Worm (Caenorhabditis elegans) whole organism, L3 larva: ENCODE data around the gene F42F12.11.

ENCODE experiments used
- R02D3.7 ChIP-seq: fragments of 150-350 bp; optimal IDR thresholded peaks from 2 replicates; lab custom pipeline; 2014; ENCODE audit warnings: missing biosample characterization, missing genetic modification characterization
- ZK546.5 ChIP-seq: sonication (generic microtip); optimal IDR thresholded peaks from 2 replicates; lab custom pipeline; 2017; ENCODE audit warnings: missing biosample characterization, missing genetic modification characterization
- ama-1 ChIP-seq: fragments of 150-350 bp; optimal IDR thresholded peaks from 2 replicates; lab custom pipeline; 2018
- ceh-28 ChIP-seq: fragments of 150-350 bp; optimal IDR thresholded peaks from 2 replicates; lab custom pipeline; 2014; ENCODE audit warnings: missing biosample characterization, missing genetic modification reagents, missing genetic modification characterization
- egl-27 ChIP-seq: sonication (generic microtip); optimal IDR thresholded peaks from 4 replicates; lab custom pipeline; 2017; ENCODE audit warnings: missing biosample characterization, missing genetic modification reagents, missing genetic modification characterization
- egl-5 ChIP-seq: fragments of 150-350 bp; optimal IDR thresholded peaks from 2 replicates; lab custom pipeline; 2017; ENCODE audit warnings: missing biosample characterization, missing genetic modification reagents, missing genetic modification characterization, inconsistent platforms
- elt-1 ChIP-seq: fragments of 150-350 bp; optimal IDR thresholded peaks from 2 replicates; lab custom pipeline; 2014; ENCODE audit warnings: missing biosample characterization, missing genetic modification characterization
- elt-2 ChIP-seq: sonication (generic microtip); optimal IDR thresholded peaks from 2 replicates; lab custom pipeline; 2016; ENCODE audit warnings: missing genetic modification reagents, mild to moderate bottlenecking, missing genetic modification characterization, missing compliant biosample characterization
- elt-3 ChIP-seq, 3 experiments: fragments of 150-350 bp in 1 of 3; sonication (generic microtip) in 2 of 3; optimal IDR thresholded peaks; 2 replicates in 2 of 3; 4 replicates in 1 of 3; lab custom pipeline; 2014 to 2017; ENCODE audit warnings: missing biosample characterization in 3 of 3, missing genetic modification characterization in 3 of 3
- eor-1 ChIP-seq, 2 experiments: fragments of 150-350 bp; optimal IDR thresholded peaks; 2 replicates each; lab custom pipeline; 2014 to 2018; ENCODE audit warnings: missing biosample characterization in 2 of 2, missing genetic modification characterization in 2 of 2
- fkh-10 ChIP-seq: sonication (generic microtip); optimal IDR thresholded peaks from 2 replicates; lab custom pipeline; 2017; ENCODE audit warnings: missing biosample characterization, missing genetic modification reagents, missing genetic modification characterization
- fkh-2 ChIP-seq: fragments of 150-350 bp; optimal IDR thresholded peaks from 2 replicates; lab custom pipeline; 2014; ENCODE audit warnings: missing biosample characterization, missing genetic modification reagents, missing genetic modification characterization
- fos-1 ChIP-seq: fragments of 150-350 bp; optimal IDR thresholded peaks from 2 replicates; lab custom pipeline; 2014; ENCODE audit warnings: missing biosample characterization, missing genetic modification characterization
- hmg-11 ChIP-seq: sonication (generic microtip); optimal IDR thresholded peaks from 2 replicates; lab custom pipeline; 2016; ENCODE audit warnings: missing genetic modification characterization, missing compliant biosample characterization
- lin-15B ChIP-seq: fragments of 150-350 bp; optimal IDR thresholded peaks from 2 replicates; lab custom pipeline; 2014; ENCODE audit warnings: missing biosample characterization, missing genetic modification characterization
- lin-39 ChIP-seq: fragments of 150-350 bp; optimal IDR thresholded peaks from 2 replicates; lab custom pipeline; 2018; ENCODE audit warnings: missing biosample characterization, missing genetic modification reagents, missing genetic modification characterization
- lsy-12 ChIP-seq: sonication (generic microtip); optimal IDR thresholded peaks from 2 replicates; lab custom pipeline; 2016; ENCODE audit warnings: mild to moderate bottlenecking, missing genetic modification characterization, missing compliant biosample characterization
- mdl-1 ChIP-seq: fragments of 150-350 bp; optimal IDR thresholded peaks from 2 replicates; lab custom pipeline; 2014; ENCODE audit warnings: missing biosample characterization, missing genetic modification characterization
- mml-1 ChIP-seq: fragments of 150-350 bp; sonication (generic microtip); optimal IDR thresholded peaks from 3 replicates; lab custom pipeline; 2014; ENCODE audit warnings: missing biosample characterization, missing genetic modification characterization
- nfya-1 ChIP-seq: sonication (generic microtip); optimal IDR thresholded peaks from 2 replicates; lab custom pipeline; 2017; ENCODE audit warnings: missing genetic modification characterization, mild to moderate bottlenecking, missing compliant biosample characterization, antibody characterized with exemption, moderate library complexity; ENCODE audit not compliant: insufficient read depth
- nhr-11 ChIP-seq: fragments of 150-350 bp; optimal IDR thresholded peaks from 2 replicates; lab custom pipeline; 2014; ENCODE audit warnings: missing biosample characterization, missing genetic modification characterization
- nhr-23 ChIP-seq: fragments of 150-350 bp; optimal IDR thresholded peaks from 2 replicates; lab custom pipeline; 2014; ENCODE audit warnings: missing biosample characterization, missing genetic modification reagents, missing genetic modification characterization
- nhr-237 ChIP-seq: fragments of 150-350 bp; optimal IDR thresholded peaks from 2 replicates; lab custom pipeline; 2014; ENCODE audit warnings: missing biosample characterization, missing genetic modification characterization
- nhr-25 ChIP-seq: sonication (generic microtip); optimal IDR thresholded peaks from 2 replicates; lab custom pipeline; 2017; ENCODE audit warnings: missing biosample characterization, missing genetic modification characterization
- nhr-43 ChIP-seq: sonication (generic microtip); optimal IDR thresholded peaks from 2 replicates; lab custom pipeline; 2016; ENCODE audit warnings: mild to moderate bottlenecking, missing genetic modification characterization, missing compliant biosample characterization; ENCODE audit not compliant: poor library complexity, severe bottlenecking
- nhr-76 ChIP-seq: fragments of 150-350 bp; sonication (generic microtip); optimal IDR thresholded peaks from 5 replicates; lab custom pipeline; 2014; ENCODE audit warnings: missing biosample characterization, missing genetic modification characterization
- pha-4 ChIP-seq: fragments of 150-350 bp; optimal IDR thresholded peaks from 2 replicates; lab custom pipeline; 2014; ENCODE audit warnings: missing biosample characterization, missing genetic modification reagents, missing genetic modification characterization
- pqm-1 ChIP-seq: fragments of 150-350 bp; optimal IDR thresholded peaks from 2 replicates; lab custom pipeline; 2017; ENCODE audit warnings: missing biosample characterization, missing genetic modification characterization, inconsistent platforms
- sea-2 ChIP-seq: fragments of 150-350 bp; sonication (generic microtip); optimal IDR thresholded peaks from 4 replicates; lab custom pipeline; 2014; ENCODE audit warnings: missing biosample characterization, missing genetic modification reagents, missing genetic modification characterization
- skn-1 ChIP-seq: fragments of 150-350 bp; optimal IDR thresholded peaks from 2 replicates; lab custom pipeline; 2014; ENCODE audit warnings: missing biosample characterization, missing genetic modification characterization
- unc-39 ChIP-seq: sonication (generic microtip); optimal IDR thresholded peaks from 4 replicates; lab custom pipeline; 2017; ENCODE audit warnings: missing biosample characterization, missing genetic modification characterization
- unc-62 ChIP-seq: fragments of 150-350 bp; sonication (generic microtip); optimal IDR thresholded peaks from 4 replicates; lab custom pipeline; 2014; ENCODE audit warnings: missing biosample characterization, missing genetic modification reagents, missing genetic modification characterization
- zag-1 ChIP-seq: fragments of 150-350 bp; optimal IDR thresholded peaks from 2 replicates; lab custom pipeline; 2014; ENCODE audit warnings: missing biosample characterization, missing genetic modification characterization
- ztf-4 ChIP-seq: fragments of 150-350 bp; optimal IDR thresholded peaks from 2 replicates; lab custom pipeline; 2014; ENCODE audit warnings: missing biosample characterization, missing genetic modification characterization

F42F12.11 gene

DNA sequence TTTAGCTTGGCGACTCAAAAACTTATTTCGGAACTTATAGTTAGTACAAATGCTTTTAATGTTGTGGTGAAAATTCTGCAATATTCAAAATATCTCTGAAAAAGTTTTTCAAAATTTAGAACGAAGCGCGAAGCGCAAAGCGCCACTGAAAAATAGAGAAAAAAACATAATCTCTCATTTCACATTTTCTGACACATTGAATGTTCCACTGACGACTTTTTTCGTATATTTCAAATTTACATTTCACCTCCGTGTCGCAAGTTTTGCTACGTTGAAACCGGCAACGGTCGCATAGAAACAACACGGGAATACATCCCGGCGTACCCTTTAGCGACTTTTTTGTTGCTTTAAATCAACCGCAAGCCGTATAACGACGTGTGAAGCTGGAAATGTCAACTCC, 1.5 kb downstream of the F42F12.11 start, which contains the start of gene F42F12.14:
Gene F42F12.14, plus strand, starts transcription at position 301 of the 400 bp plus-strand sequence.
- no peak for TF ChIP-seq hmg-11
- no peak for TF ChIP-seq nhr-25 (tag; lab: Kevin White, UChicago)
- TF ChIP-seq zag-1 (tag; lab: Kevin White, UChicago) = no peak
- no peak for TF ChIP-seq egl-27 (tag; lab: Kevin White, UChicago)
- TF ChIP-seq, all 47 proteins: peak for 0

DNA sequence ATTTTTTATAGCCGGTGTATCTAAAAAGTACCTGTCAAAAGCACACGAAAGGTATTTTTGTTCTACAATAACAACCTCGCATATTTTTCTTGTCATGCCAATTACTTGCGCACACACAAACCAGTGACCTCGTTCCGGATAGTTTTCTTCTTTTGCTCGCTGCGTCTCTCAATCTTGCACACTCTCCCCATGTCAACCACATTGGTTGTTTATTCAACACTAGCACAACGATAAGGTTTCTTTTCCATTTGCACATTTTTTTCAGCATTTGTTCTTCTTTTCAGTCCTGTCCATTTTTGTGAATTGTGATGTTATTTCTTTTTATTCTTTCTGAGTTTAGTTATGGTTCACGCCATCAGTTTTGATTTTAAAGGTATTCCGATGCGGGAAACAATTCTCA, 3.4 kb downstream of the F42F12.11 start, which contains the start of gene F42F12.3:
Gene F42F12.3, plus strand, starts transcription at position 372 of the 400 bp plus-strand sequence.
- no peak for TF ChIP-seq skn-1
- no peak for TF ChIP-seq ztf-4
- TF ChIP-seq pqm-1 (tag; lab: Kevin White, UChicago) = peak; percentile 45
- TF ChIP-seq elt-2 (tag; lab: Kevin White, UChicago) = peak; percentile 15
- TF ChIP-seq pha-4 = peak; percentile 55
- no peak for TF ChIP-seq lsy-12 (tag; lab: Kevin White, UChicago)
- TF ChIP-seq nhr-23 (tag; lab: Kevin White, UChicago) = peak; percentile 14
- TF ChIP-seq nhr-11 (tag; lab: Kevin White, UChicago) = no peak

- TF ChIP-seq elt-2 (tag; lab: Kevin White, UChicago) (peak; percentile 29), zag-1 (tag; lab: Kevin White, UChicago) (no peak), pqm-1 (tag; lab: Kevin White, UChicago) (peak; percentile 3), egl-27 (tag; lab: Kevin White, UChicago) (no peak), nhr-25 (tag; lab: Kevin White, UChicago) (no peak), nhr-237 (tag; lab: Kevin White, UChicago) (no peak), ceh-28 (peak; percentile 63), elt-3 (tag; optimal IDR thresholded peaks at IDR 0.05; lab: Kevin White, UChicago) (no peak), fkh-2 (tag; lab: Kevin White, UChicago) (no peak)
Observed at ce11 chrX:12352872-12353271, 6.0 kb downstream of the F42F12.11 start, which contains the start of gene F42F12.4. TSS of gene F42F12.4 (minus strand) at chrX:12352947.

ce11 chrX:12356581-12356980, 9.8 kb downstream of the F42F12.11 start, which contains the start of gene nspc-12:
TSS of gene nspc-12 (minus strand) at chrX:12356681.
- TF ChIP-seq nhr-237 (tag; lab: Kevin White, UChicago) (no peak), mml-1 (tag; lab: Kevin White, UChicago) (no peak), pqm-1 (tag; lab: Kevin White, UChicago) (no peak), mdl-1 (tag; lab: Kevin White, UChicago) (no peak), skn-1 (no peak), fos-1 (tag; lab: Kevin White, UChicago) (no peak), fkh-2 (tag; lab: Kevin White, UChicago) (no peak), nhr-76 (no peak), lin-39 (no peak), zag-1 (tag; lab: Kevin White, UChicago) (no peak), fkh-10 (GFP tag; lab: Kevin White, UChicago) (no peak), eor-1 (tag; optimal IDR thresholded peaks at IDR 0.05; lab: Kevin White, UChicago) (no peak), lin-15B (no peak), sea-2 (GFP tag; lab: Kevin White, UChicago) (no peak), elt-1 (tag; lab: Kevin White, UChicago) (no peak), lsy-12 (tag; lab: Kevin White, UChicago) (no peak), unc-62 (GFP tag; lab: Kevin White, UChicago) (no peak), R02D3.7 (tag; lab: Kevin White, UChicago) (no peak)

DNA sequence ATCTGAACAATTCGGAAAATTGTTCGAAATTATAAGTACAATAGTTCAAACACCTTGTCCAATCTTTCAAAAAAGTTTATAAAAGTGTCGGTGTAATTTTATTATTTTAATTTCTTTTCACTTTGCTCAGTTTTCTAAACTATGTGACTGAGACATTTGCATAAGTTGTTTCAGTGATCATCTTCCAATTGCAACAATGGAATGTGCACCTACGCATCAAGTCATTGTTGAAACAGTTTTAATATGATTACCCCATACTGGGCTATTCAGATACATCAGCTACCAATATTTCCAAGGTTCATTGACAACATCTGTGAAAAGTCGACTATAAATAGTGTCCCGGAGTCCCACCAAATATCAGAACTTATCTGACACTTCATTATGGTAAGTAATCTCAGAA, 10.3 kb downstream of the F42F12.11 start, which contains the start of gene nspc-13:
Gene nspc-13, plus strand, starts transcription at position 301 of the 400 bp plus-strand sequence.
- no peak for TF ChIP-seq unc-39
- no peak for TF ChIP-seq elt-2 (tag; lab: Kevin White, UChicago)
- no peak for TF ChIP-seq nhr-43 (tag; lab: Kevin White, UChicago)
- TF ChIP-seq egl-5 (tag; lab: Kevin White, UChicago) = no peak
- no peak for TF ChIP-seq ZK546.5 (tag; lab: Kevin White, UChicago)
- TF ChIP-seq nfya-1 (tag; lab: Kevin White, UChicago) = no peak
- no peak for TF ChIP-seq lin-15B
- no peak for TF ChIP-seq nhr-11 (tag; lab: Kevin White, UChicago)
- no peak for TF ChIP-seq zag-1 (tag; lab: Kevin White, UChicago)
- no peak for TF ChIP-seq ama-1 (lab: Kevin White, UChicago)
- no peak for TF ChIP-seq nhr-23 (tag; lab: Kevin White, UChicago)
